Fruit fly (Drosophila melanogaster) whole organism, embryonic: ENCODE data around the gene CG14442.

Source experiments
- ATbp ChIP-seq: fragments of 200-800 bp; sonication (Bioruptor generic); optimal IDR thresholded peaks from 2 replicates; lab custom pipeline; 2017; ENCODE audit warnings: missing biosample characterization, mild to moderate bottlenecking, missing genetic modification characterization, missing genetic modification reagents
- Atf3 ChIP-seq: fragments of 200-800 bp; sonication (Bioruptor generic); optimal IDR thresholded peaks from 3 replicates; lab custom pipeline; 2016; ENCODE audit warnings: missing biosample characterization, missing genetic modification characterization
- CG10543 ChIP-seq: fragments of 200-800 bp; sonication (Bioruptor generic); optimal IDR thresholded peaks from 3 replicates; lab custom pipeline; 2017; ENCODE audit warnings: missing biosample characterization, mild to moderate bottlenecking, missing genetic modification characterization, moderate library complexity
- CG11085 ChIP-seq: fragments of 200-800 bp; sonication (Bioruptor generic); IDR thresholded peaks from 2 replicates; pipeline ENCODE4 v1.3.6; 2022; ENCODE audit warnings: missing biosample characterization, missing genetic modification characterization
- CG11247 ChIP-seq: fragments of 200-800 bp; sonication (Bioruptor generic); IDR thresholded peaks from 2 replicates; pipeline ENCODE4 v1.3.6; 2022; ENCODE audit warnings: missing biosample characterization, missing genetic modification characterization
- CG11504 ChIP-seq: fragments of 200-800 bp; sonication (Bioruptor generic); optimal IDR thresholded peaks from 3 replicates; lab custom pipeline; 2019; ENCODE audit warnings: missing biosample characterization, mild to moderate bottlenecking, missing genetic modification characterization, moderate library complexity
- CG11695 ChIP-seq: fragments of 200-800 bp; sonication (Bioruptor generic); IDR thresholded peaks from 3 replicates; pipeline ENCODE4 v1.3.6; 2022; ENCODE audit warnings: missing biosample characterization, missing genetic modification characterization
- CG14050 ChIP-seq: fragments of 200-800 bp; sonication (Bioruptor generic); IDR thresholded peaks from 3 replicates; pipeline ENCODE4 v1.3.6; 2022; ENCODE audit warnings: missing biosample characterization, missing genetic modification characterization
- CG17186 ChIP-seq: fragments of 200-800 bp; sonication (Bioruptor generic); optimal IDR thresholded peaks from 3 replicates; lab custom pipeline; 2017; ENCODE audit warnings: missing biosample characterization, missing genetic modification reagents, missing genetic modification characterization
- CG17361 ChIP-seq: fragments of 200-800 bp; sonication (Bioruptor generic); IDR thresholded peaks from 3 replicates; pipeline ENCODE4 v1.3.6; 2022; ENCODE audit warnings: missing biosample characterization, missing genetic modification characterization
- CG17385 ChIP-seq: fragments of 200-800 bp; sonication (Bioruptor generic); optimal IDR thresholded peaks from 3 replicates; lab custom pipeline; 2018; ENCODE audit warnings: missing biosample characterization, mild to moderate bottlenecking, missing genetic modification characterization
- CG1792 ChIP-seq: fragments of 200-800 bp; sonication (Bioruptor generic); optimal IDR thresholded peaks from 2 replicates; lab custom pipeline; 2016; ENCODE audit warnings: missing biosample characterization, missing genetic modification characterization
- CG1832 ChIP-seq: fragments of 200-800 bp; sonication (Bioruptor generic); optimal IDR thresholded peaks from 2 replicates; lab custom pipeline; 2017; ENCODE audit warnings: missing biosample characterization, mild to moderate bottlenecking, missing genetic modification characterization, inconsistent platforms
- CG2116 ChIP-seq: fragments of 200-800 bp; sonication (Bioruptor generic); optimal IDR thresholded peaks from 3 replicates; lab custom pipeline; 2018; ENCODE audit warnings: missing biosample characterization, mild to moderate bottlenecking, missing genetic modification characterization
- CG2889 ChIP-seq: fragments of 200-800 bp; sonication (Bioruptor generic); IDR thresholded peaks from 3 replicates; pipeline ENCODE4 v1.3.6; 2022; ENCODE audit warnings: missing biosample characterization, missing genetic modification characterization
- CG30020 ChIP-seq: fragments of 200-800 bp; optimal IDR thresholded peaks from 2 replicates; lab custom pipeline; 2019; ENCODE audit warnings: missing biosample characterization, mild to moderate bottlenecking, missing genetic modification characterization, moderate library complexity
- CG31441 ChIP-seq: fragments of 200-800 bp; sonication (Bioruptor generic); IDR thresholded peaks from 2 replicates; pipeline ENCODE4 v1.3.6; 2022; ENCODE audit warnings: missing biosample characterization, missing genetic modification characterization
- CG33213 ChIP-seq: fragments of 200-800 bp; sonication (Bioruptor generic); optimal IDR thresholded peaks from 3 replicates; lab custom pipeline; 2016; ENCODE audit warnings: missing biosample characterization, missing genetic modification characterization
- CG3847 ChIP-seq: fragments of 200-800 bp; sonication (Bioruptor generic); IDR thresholded peaks from 2 replicates; pipeline ENCODE4 v1.3.6; 2022; ENCODE audit warnings: missing biosample characterization, missing genetic modification characterization
- CG42726 ChIP-seq: fragments of 200-800 bp; sonication (Bioruptor generic); IDR thresholded peaks from 2 replicates; pipeline ENCODE4 v1.3.6; 2022; ENCODE audit warnings: missing biosample characterization, missing genetic modification characterization; ENCODE audit not compliant: partially characterized antibody
- CG6175 ChIP-seq: fragments of 200-800 bp; sonication (Bioruptor generic); IDR thresholded peaks from 3 replicates; pipeline ENCODE4 v1.3.6; 2022; ENCODE audit warnings: missing biosample characterization, missing genetic modification characterization
- CG6765 ChIP-seq: fragments of 200-800 bp; sonication (Bioruptor generic); optimal IDR thresholded peaks from 3 replicates; lab custom pipeline; 2017; ENCODE audit warnings: missing biosample characterization, mild to moderate bottlenecking, missing genetic modification characterization
- CG6854 ChIP-seq: fragments of 200-800 bp; sonication (Bioruptor generic); optimal IDR thresholded peaks from 3 replicates; lab custom pipeline; 2017; ENCODE audit warnings: missing biosample characterization, mild to moderate bottlenecking, missing genetic modification characterization
- CG9797 ChIP-seq: fragments of 200-800 bp; sonication (Bioruptor generic); optimal IDR thresholded peaks from 3 replicates; lab custom pipeline; 2018; ENCODE audit warnings: missing biosample characterization, mild to moderate bottlenecking, missing genetic modification characterization
- D19A ChIP-seq: fragments of 200-800 bp; optimal IDR thresholded peaks from 3 replicates; lab custom pipeline; 2019; ENCODE audit warnings: missing biosample characterization, mild to moderate bottlenecking, missing genetic modification characterization, moderate library complexity
- Dref ChIP-seq: fragments of 200-800 bp; sonication (Bioruptor generic); IDR thresholded peaks from 2 replicates; pipeline ENCODE4 v1.3.6; 2022; ENCODE audit warnings: missing biosample characterization, missing genetic modification characterization
- ERR ChIP-seq: fragments of 200-800 bp; sonication (Bioruptor generic); optimal IDR thresholded peaks from 2 replicates; lab custom pipeline; 2016; ENCODE audit warnings: missing biosample characterization, missing genetic modification characterization
- Ets97D ChIP-seq: fragments of 200-800 bp; sonication (Bioruptor generic); optimal IDR thresholded peaks from 3 replicates; lab custom pipeline; 2016; ENCODE audit warnings: missing biosample characterization, missing genetic modification characterization
- Opbp ChIP-seq: fragments of 200-800 bp; sonication (Bioruptor generic); IDR thresholded peaks from 3 replicates; pipeline ENCODE4 v1.3.6; 2022; ENCODE audit warnings: missing biosample characterization, missing genetic modification characterization; ENCODE audit not compliant: partially characterized antibody
- Rfx ChIP-seq: fragments of 200-800 bp; sonication (Bioruptor generic); IDR thresholded peaks from 2 replicates; pipeline ENCODE4 v1.3.6; 2022; ENCODE audit warnings: missing biosample characterization, missing genetic modification characterization
- Sox100B ChIP-seq: fragments of 200-800 bp; sonication (Bioruptor generic); optimal IDR thresholded peaks from 3 replicates; lab custom pipeline; 2018; ENCODE audit warnings: missing biosample characterization, mild to moderate bottlenecking, missing genetic modification characterization
- Sox102F ChIP-seq: fragments of 200-800 bp; sonication (Bioruptor generic); optimal IDR thresholded peaks from 2 replicates; lab custom pipeline; 2018; ENCODE audit warnings: missing biosample characterization, mild to moderate bottlenecking, missing genetic modification characterization, moderate library complexity
- ac ChIP-seq: fragments of 200-800 bp; sonication (Bioruptor generic); optimal IDR thresholded peaks from 3 replicates; lab custom pipeline; 2017; ENCODE audit warnings: missing biosample characterization, mild to moderate bottlenecking, missing genetic modification characterization
- bcd ChIP-seq: fragments of 200-800 bp; sonication (Bioruptor generic); optimal IDR thresholded peaks from 2 replicates; lab custom pipeline; 2017; ENCODE audit warnings: missing biosample characterization, mild to moderate bottlenecking, missing genetic modification characterization
- chn ChIP-seq: fragments of 200-800 bp; sonication (Bioruptor generic); optimal IDR thresholded peaks from 2 replicates; lab custom pipeline; 2016; ENCODE audit warnings: missing biosample characterization, missing genetic modification characterization
- dm ChIP-seq: fragments of 200-800 bp; sonication (Bioruptor generic); optimal IDR thresholded peaks from 3 replicates; lab custom pipeline; 2016; ENCODE audit warnings: missing biosample characterization, missing genetic modification characterization
- fd64A ChIP-seq: fragments of 200-800 bp; sonication (Bioruptor generic); optimal IDR thresholded peaks from 3 replicates; lab custom pipeline; 2018; ENCODE audit warnings: missing biosample characterization, mild to moderate bottlenecking, missing genetic modification characterization
- hth ChIP-seq: fragments of >200 bp; optimal IDR thresholded peaks from 2 replicates; lab custom pipeline; 2017; ENCODE audit warnings: inconsistent platforms
- ind ChIP-seq: fragments of 200-800 bp; sonication (Bioruptor generic); optimal IDR thresholded peaks from 3 replicates; lab custom pipeline; 2016; ENCODE audit warnings: missing biosample characterization, missing genetic modification characterization
- lbe ChIP-seq: fragments of 200-800 bp; sonication (Bioruptor generic); optimal IDR thresholded peaks from 2 replicates; lab custom pipeline; 2016; ENCODE audit warnings: missing biosample characterization, mild to moderate bottlenecking, missing genetic modification characterization
- lola ChIP-seq, 3 experiments: fragments of >200 bp in 2 of 3; fragments of 200-800 bp in 1 of 3; sonication (Bioruptor generic) in 1 of 3; optimal IDR thresholded peaks; 2 replicates each; lab custom pipeline; 2017 to 2019; ENCODE audit warnings: missing biosample characterization in 3 of 3, missing genetic modification characterization in 3 of 3, mild to moderate bottlenecking in 1 of 3, moderate library complexity in 1 of 3
- maf-S ChIP-seq: fragments of 200-800 bp; sonication (Bioruptor generic); optimal IDR thresholded peaks from 2 replicates; lab custom pipeline; 2016; ENCODE audit warnings: missing biosample characterization, missing genetic modification characterization
- nmo ChIP-seq: fragments of 200-800 bp; sonication (Bioruptor generic); optimal IDR thresholded peaks from 2 replicates; lab custom pipeline; 2018; ENCODE audit warnings: missing biosample characterization, mild to moderate bottlenecking, missing genetic modification characterization, moderate library complexity
- org-1 ChIP-seq: fragments of 200-800 bp; sonication (Bioruptor generic); optimal IDR thresholded peaks from 2 replicates; lab custom pipeline; 2017; ENCODE audit warnings: missing biosample characterization, missing genetic modification characterization
- pfk ChIP-seq: fragments of 200-800 bp; sonication (Bioruptor generic); optimal IDR thresholded peaks from 2 replicates; lab custom pipeline; 2018; ENCODE audit warnings: missing biosample characterization, mild to moderate bottlenecking, missing genetic modification characterization, moderate library complexity
- ranshi ChIP-seq: fragments of 200-800 bp; sonication (Bioruptor generic); IDR thresholded peaks from 2 replicates; pipeline ENCODE4 v1.3.6; 2022; ENCODE audit warnings: missing biosample characterization, missing genetic modification characterization
- row ChIP-seq: fragments of 200-800 bp; sonication (Bioruptor generic); IDR thresholded peaks from 3 replicates; pipeline ENCODE4 v1.3.6; 2022; ENCODE audit warnings: missing biosample characterization, missing genetic modification characterization
- sr ChIP-seq: fragments of 200-800 bp; sonication (Bioruptor generic); IDR thresholded peaks from 3 replicates; pipeline ENCODE4 v1.3.6; 2022; ENCODE audit warnings: missing biosample characterization, missing genetic modification characterization
- tx ChIP-seq: fragments of 200-800 bp; sonication (Bioruptor generic); optimal IDR thresholded peaks from 2 replicates; lab custom pipeline; 2016; ENCODE audit warnings: missing biosample characterization, missing genetic modification characterization
- vvl ChIP-seq: fragments of 200-800 bp; sonication (Bioruptor generic); IDR thresholded peaks from 2 replicates; pipeline ENCODE4 v1.3.6; 2022; ENCODE audit warnings: missing biosample characterization, missing genetic modification characterization

Gene CG14442

DNA sequence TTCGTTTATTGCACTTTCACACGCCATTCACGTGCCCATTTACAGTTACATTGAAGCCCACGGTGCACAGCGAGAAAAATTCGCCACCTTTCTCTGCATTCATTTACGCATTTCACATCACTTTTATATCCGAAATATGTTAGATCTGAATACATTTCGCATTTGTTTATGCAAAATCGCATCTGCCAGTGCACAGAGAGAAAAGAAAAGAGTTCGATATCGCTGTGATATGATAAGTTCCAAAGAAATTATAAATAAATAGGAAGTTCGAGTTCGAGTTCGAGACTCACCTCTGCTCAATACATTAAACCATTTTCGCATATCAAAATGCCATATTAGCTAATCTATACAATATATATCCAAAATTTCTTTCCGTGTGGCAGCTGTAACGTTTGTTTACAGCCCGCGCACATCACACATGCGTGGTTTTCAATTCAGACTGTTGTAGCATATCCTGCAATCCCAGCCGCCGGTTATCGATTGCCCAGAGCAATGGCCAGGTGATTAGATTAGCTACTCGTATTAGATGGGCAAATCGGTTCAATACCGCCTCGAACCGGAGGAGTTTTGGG is 38.7 kb downstream of the CG14442 start (continued):
- TF ChIP-seq lola (GFP tag; optimal IDR thresholded peaks at IDR 0.05; lab: Kevin White, UChicago), result peak in 1 of 3 experiments; percentile 61
- peak; percentile 65 for TF ChIP-seq ranshi (GFP tag; lab: Robert Waterston, UW)
- peak; percentile 49; the same call in 1 of the 3 replicates for TF ChIP-seq CG6175 (GFP tag; lab: Robert Waterston, UW)
- peak; percentile 82 for TF ChIP-seq CG17385
- peak; percentile 74 for TF ChIP-seq CG3847 (GFP tag; lab: Robert Waterston, UW)
- peak; percentile 81 for TF ChIP-seq CG6854 (GFP tag; lab: Kevin White, UChicago)
- peak; percentile 71 for TF ChIP-seq dm
- peak; percentile 76 for TF ChIP-seq lbe
- TF ChIP-seq hth (lab: Kevin White, UChicago), result no peak
- peak; percentile 78 for TF ChIP-seq CG33213 (GFP tag; lab: Kevin White, UChicago)
- TF ChIP-seq CG11247 (GFP tag; lab: Robert Waterston, UW), result peak; percentile 75
- peak; percentile 28 for TF ChIP-seq CG17186
- TF ChIP-seq CG14050 (GFP tag; lab: Robert Waterston, UW), result peak; percentile 42; the same call in 1 of the 3 replicates
- TF ChIP-seq D19A (tag; lab: Kevin White, UChicago), result peak; percentile 80
- peak; percentile 92 for TF ChIP-seq CG11504 (tag; lab: Kevin White, UChicago)
- peak; percentile 84 for TF ChIP-seq Sox102F (GFP tag; lab: Kevin White, UChicago)
- TF ChIP-seq CG2116 (GFP tag; lab: Kevin White, UChicago), result peak; percentile 49
- peak; percentile 75 for TF ChIP-seq maf-S (GFP tag; lab: Kevin White, UChicago)
- TF ChIP-seq CG11695 (GFP tag; lab: Robert Waterston, UW), result peak; percentile 88
- peak; percentile 54 for TF ChIP-seq CG10543
- TF ChIP-seq Ets97D, result peak; percentile 48
- TF ChIP-seq CG6765 (GFP tag; lab: Kevin White, UChicago), result peak; percentile 69
- peak; percentile 82 for TF ChIP-seq CG31441
- peak; percentile 87 for TF ChIP-seq row (GFP tag; lab: Robert Waterston, UW)
- TF ChIP-seq org-1 (GFP tag; lab: Kevin White, UChicago), result peak; percentile 72
- peak; percentile 86 for TF ChIP-seq Rfx (GFP tag; lab: Robert Waterston, UW)
- TF ChIP-seq ac (GFP tag; lab: Kevin White, UChicago), result peak; percentile 63
- TF ChIP-seq bcd (GFP tag; lab: Kevin White, UChicago), result peak; percentile 82
- TF ChIP-seq vvl (GFP tag; lab: Robert Waterston, UW), result peak; percentile 83
- TF ChIP-seq CG17361 (GFP tag; lab: Robert Waterston, UW), result peak; percentile 93
- TF ChIP-seq Atf3 (GFP tag; lab: Kevin White, UChicago), result peak; percentile 60
- peak; percentile 42 for TF ChIP-seq CG30020 (tag; lab: Kevin White, UChicago)
- peak; percentile 85 for TF ChIP-seq ind (GFP tag; lab: Kevin White, UChicago)
- 0 out of 3 replicates have a peak, but pooled peaks have one; percentile 48 for TF ChIP-seq CG2889 (GFP tag; lab: Robert Waterston, UW)
- TF ChIP-seq ATbp, result peak; percentile 81
- peak; percentile 76 for TF ChIP-seq CG11085 (GFP tag; lab: Robert Waterston, UW)
- no peak for TF ChIP-seq pfk (GFP tag; lab: Kevin White, UChicago)
- TF ChIP-seq chn (GFP tag; lab: Kevin White, UChicago), result peak; percentile 79
- no peak for TF ChIP-seq Opbp (GFP tag; lab: Robert Waterston, UW)
- TF ChIP-seq ERR (GFP tag; lab: Kevin White, UChicago), result peak; percentile 69
- TF ChIP-seq Sox100B (GFP tag; lab: Kevin White, UChicago), result peak; percentile 89
- TF ChIP-seq fd64A (GFP tag; lab: Kevin White, UChicago), result peak; percentile 18
- TF ChIP-seq CG1792, result peak; percentile 66
- TF ChIP-seq CG9797 (GFP tag; lab: Kevin White, UChicago), result no peak
- TF ChIP-seq CG42726, result no peak
- TF ChIP-seq CG1832 (GFP tag; lab: Kevin White, UChicago), result no peak
- no peak for TF ChIP-seq sr (GFP tag; lab: Robert Waterston, UW)
- peak; percentile 91 for TF ChIP-seq nmo (GFP tag; lab: Kevin White, UChicago)
- peak; percentile 69 for TF ChIP-seq tx (GFP tag; lab: Kevin White, UChicago)
- 0 out of 2 replicates have a peak, but pooled peaks have one; percentile 18 for TF ChIP-seq Dref
